Fruit fly (Drosophila melanogaster): Measurements from ENCODE around the gene Psa.
A peak's percentile ranks its signal among the peaks of the same experiment; 100 is the strongest.

DNA sequence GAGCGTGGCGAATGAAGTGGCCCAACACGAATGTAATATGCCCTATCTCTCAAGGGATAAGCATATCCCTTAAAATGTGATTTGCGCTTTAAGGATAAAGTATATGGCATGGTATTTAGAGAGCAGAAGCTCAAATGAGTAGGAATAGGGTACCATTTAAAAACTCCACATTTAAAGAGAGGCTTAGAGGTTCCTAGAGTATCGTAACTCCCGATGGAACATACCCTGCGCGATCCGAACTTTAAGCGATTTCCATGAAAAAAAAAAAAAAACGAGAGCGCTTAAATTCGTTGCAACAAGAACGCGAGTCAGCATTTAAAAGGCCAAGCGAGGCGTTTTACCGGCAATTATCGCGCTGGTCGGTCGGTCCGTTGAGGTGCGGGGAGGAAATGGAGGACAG is 45.4 kb upstream of the Psa start:
- TF ChIP-seq EcR (GFP tag; optimal IDR thresholded peaks at IDR 0.05) (no peak), CG8301 (tag; optimal IDR thresholded peaks at IDR 0.05) (no peak), CG8159 (tag; optimal IDR thresholded peaks at IDR 0.05) (no peak), Snoo (tag; optimal IDR thresholded peaks at IDR 0.05) (peak; percentile 24), Pif1A (GFP tag; optimal IDR thresholded peaks at IDR 0.05) (peak; percentile 31), CG12605 (GFP tag; IDR thresholded peaks at IDR 0.05) (no peak), CG4496 (GFP tag; IDR thresholded peaks at IDR 0.05) (no peak), CG10348 (GFP tag; IDR thresholded peaks at IDR 0.05) (no peak), CG9948 (tag; optimal IDR thresholded peaks at IDR 0.05) (no peak), CG14655 (GFP tag; optimal IDR thresholded peaks at IDR 0.05) (no peak)
